Worm (Caenorhabditis elegans) whole organism, late embryonic: ENCODE data around the gene ptr-19.

Experiments
- K09A11.1 ChIP-seq: sonication (generic microtip); optimal IDR thresholded peaks from 2 replicates; lab custom pipeline; 2017; ENCODE audit warnings: antibody characterized with exemption, mild to moderate bottlenecking, missing genetic modification characterization, missing compliant biosample characterization; ENCODE audit not compliant: insufficient read depth
- hlh-6 ChIP-seq: sonication (generic microtip); optimal IDR thresholded peaks from 2 replicates; lab custom pipeline; 2016; ENCODE audit warnings: missing genotype, missing genetic modification characterization, missing compliant biosample characterization
- pha-4 ChIP-seq: fragments of 150-350 bp; optimal IDR thresholded peaks from 2 replicates; lab custom pipeline; 2018; ENCODE audit warnings: missing biosample characterization, missing genetic modification reagents, missing genetic modification characterization
- pqm-1 ChIP-seq: sonication (generic microtip); optimal IDR thresholded peaks from 2 replicates; lab custom pipeline; 2016; ENCODE audit warnings: missing genetic modification characterization, missing compliant biosample characterization

ce11 chrIII:10783052-10783451 lies 1.4 kb downstream of the ptr-19 start:
- TF ChIP-seq pqm-1 (no peak), pha-4 (no peak), hlh-6 (tag; lab: Kevin White, UChicago) (no peak), K09A11.1 (tag; lab: Kevin White, UChicago) (no peak)
